Fruit fly (Drosophila melanogaster): ENCODE measurements around the gene CG13043.

CG13043 gene

dm6 chr3L:16288322-16288721, 17.3 kb downstream of the CG13043 start, which contains the start of gene CG13046:
Gene CG13046, minus strand, starts transcription at chr3L:16288422.
- TF ChIP-seq N (GFP tag; optimal IDR thresholded peaks at IDR 0.05) (no peak), CG32264 (GFP tag; optimal IDR thresholded peaks at IDR 0.05) (no peak), Jra (GFP tag; optimal IDR thresholded peaks at IDR 0.05) (no peak), h (GFP tag; optimal IDR thresholded peaks at IDR 0.05) (no peak), woc (GFP tag; optimal IDR thresholded peaks at IDR 0.05) (no peak), Hr83 (GFP tag; optimal IDR thresholded peaks at IDR 0.05; ENCODE audit: poor library complexity, severe bottlenecking) (no peak), sv (GFP tag; optimal IDR thresholded peaks at IDR 0.05) (no peak), Rel (GFP tag; optimal IDR thresholded peaks at IDR 0.05) (no peak), Rel (tag; optimal IDR thresholded peaks at IDR 0.05) (no peak), tai (GFP tag; optimal IDR thresholded peaks at IDR 0.05) (no peak), usp (GFP tag; optimal IDR thresholded peaks at IDR 0.05) (no peak), Hnf4 (GFP tag; optimal IDR thresholded peaks at IDR 0.05) (no peak), pan (optimal IDR thresholded peaks at IDR 0.05) (no peak), Myc (optimal IDR thresholded peaks at IDR 0.05) (no peak), Mio (GFP tag; optimal IDR thresholded peaks at IDR 0.05) (no peak), sage (GFP tag; optimal IDR thresholded peaks at IDR 0.05) (no peak)

dm6 chr3L:16286258-16286657, 19.4 kb downstream of the CG13043 start:
- no peak for TF ChIP-seq CG32264 (GFP tag; optimal IDR thresholded peaks at IDR 0.05)
- no peak for TF ChIP-seq Sp1 (GFP tag; optimal IDR thresholded peaks at IDR 0.05)
- peak; percentile 53 for TF ChIP-seq br (GFP tag; optimal IDR thresholded peaks at IDR 0.05)
- TF ChIP-seq psq (GFP tag; optimal IDR thresholded peaks at IDR 0.05) = no peak
- TF ChIP-seq woc (GFP tag; optimal IDR thresholded peaks at IDR 0.05) = peak; percentile 43
- TF ChIP-seq OdsH (GFP tag; optimal IDR thresholded peaks at IDR 0.05) = peak; percentile 34
- TF ChIP-seq usp (GFP tag; optimal IDR thresholded peaks at IDR 0.05) = no peak
- no peak for TF ChIP-seq CG9705 (GFP tag; optimal IDR thresholded peaks at IDR 0.05)
- no peak for TF ChIP-seq dl (GFP tag; optimal IDR thresholded peaks at IDR 0.05; ENCODE audit: insufficient read depth in 1 of 2, partially characterized antibody in 2 of 2)
- TF ChIP-seq rgr (GFP tag; optimal IDR thresholded peaks at IDR 0.05) = peak; percentile 51
- no peak for TF ChIP-seq tai (GFP tag; optimal IDR thresholded peaks at IDR 0.05)
- TF ChIP-seq foxo (GFP tag; optimal IDR thresholded peaks at IDR 0.05) = peak in 1 of 2 experiments; percentile 36
- no peak for TF ChIP-seq sage (GFP tag; optimal IDR thresholded peaks at IDR 0.05)
- no peak for TF ChIP-seq Dfd (GFP tag; optimal IDR thresholded peaks at IDR 0.05)
- TF ChIP-seq Hr78 (GFP tag; optimal IDR thresholded peaks at IDR 0.05) = no peak
- TF ChIP-seq fru (GFP tag; optimal IDR thresholded peaks at IDR 0.05) = peak; percentile 50
- TF ChIP-seq Mio (GFP tag; optimal IDR thresholded peaks at IDR 0.05) = no peak
- no peak for TF ChIP-seq Myc (optimal IDR thresholded peaks at IDR 0.05)
- TF ChIP-seq GATAd (GFP tag; optimal IDR thresholded peaks at IDR 0.05) = no peak
- no peak for TF ChIP-seq dmrt93B (GFP tag; optimal IDR thresholded peaks at IDR 0.05)
- TF ChIP-seq dsf (GFP tag; optimal IDR thresholded peaks at IDR 0.05; ENCODE audit: borderline replicate concordance) = no peak
- no peak for TF ChIP-seq lola (GFP tag; optimal IDR thresholded peaks at IDR 0.05)
- TF ChIP-seq Hnf4 (GFP tag; optimal IDR thresholded peaks at IDR 0.05) = peak; percentile 13
- TF ChIP-seq Jra (GFP tag; optimal IDR thresholded peaks at IDR 0.05) = no peak
- no peak for TF ChIP-seq brk (GFP tag; optimal IDR thresholded peaks at IDR 0.05)
- no peak for TF ChIP-seq sv (GFP tag; optimal IDR thresholded peaks at IDR 0.05)
- TF ChIP-seq CrebA (GFP tag; optimal IDR thresholded peaks at IDR 0.05; ENCODE audit: borderline replicate concordance) = no peak
- no peak for TF ChIP-seq Hr83 (GFP tag; optimal IDR thresholded peaks at IDR 0.05; ENCODE audit: poor library complexity, severe bottlenecking)
- peak; percentile 42 for TF ChIP-seq HLH106 (tag; optimal IDR thresholded peaks at IDR 0.05)
- TF ChIP-seq h (GFP tag; optimal IDR thresholded peaks at IDR 0.05) = peak; percentile 53
- TF ChIP-seq jim (GFP tag; optimal IDR thresholded peaks at IDR 0.05) = no peak
- TF ChIP-seq Vsx2 (GFP tag; optimal IDR thresholded peaks at IDR 0.05; ENCODE audit: partially characterized antibody) = no peak
- peak; percentile 32 for TF ChIP-seq ey (GFP tag; optimal IDR thresholded peaks at IDR 0.05)
- TF ChIP-seq pan (optimal IDR thresholded peaks at IDR 0.05) = no peak
- no peak for TF ChIP-seq Rel (GFP tag; optimal IDR thresholded peaks at IDR 0.05)
- no peak for TF ChIP-seq Rel (tag; optimal IDR thresholded peaks at IDR 0.05)
- TF ChIP-seq N (GFP tag; optimal IDR thresholded peaks at IDR 0.05) = no peak
- TF ChIP-seq Abd-B (GFP tag; optimal IDR thresholded peaks at IDR 0.05) = no peak
- TF ChIP-seq Dif (GFP tag; optimal IDR thresholded peaks at IDR 0.05; ENCODE audit: partially characterized antibody) = no peak

Measured in whole organism, wandering third instar larva.